Worm (Caenorhabditis elegans) whole organism, midembryonic: Measurements from ENCODE around the gene F36H5.18.

Experiments
- T22C8.4 ChIP-seq: fragments of 200-800 bp; sonication (Bioruptor generic); IDR thresholded peaks from 2 replicates; pipeline ENCODE4 v1.3.6; 2022; ENCODE audit warnings: missing genetic modification characterization, missing compliant biosample characterization
- cog-1 ChIP-seq: sonication (generic microtip); optimal IDR thresholded peaks from 2 replicates; lab custom pipeline; 2016; ENCODE audit warnings: missing genetic modification characterization, missing compliant biosample characterization
- flt-1 ChIP-seq: fragments of 200-800 bp; sonication (Bioruptor generic); IDR thresholded peaks from 2 replicates; pipeline ENCODE4 v1.3.6; 2022; ENCODE audit warnings: missing genetic modification characterization, missing compliant biosample characterization
- klf-2 ChIP-seq: fragments of 200-800 bp; sonication (Bioruptor generic); conservative IDR thresholded peaks from 2 replicates; pipeline ENCODE4 v1.3.6; 2022; ENCODE audit warnings: missing genetic modification reagents, missing genetic modification characterization, missing compliant biosample characterization
- med-1 ChIP-seq: sonication (generic microtip); optimal IDR thresholded peaks from 2 replicates; lab custom pipeline; 2017; ENCODE audit warnings: missing genetic modification characterization, mild to moderate bottlenecking, missing compliant biosample characterization, antibody characterized with exemption, missing genetic modification reagents; ENCODE audit not compliant: insufficient read depth
- ref-1 ChIP-seq: fragments of 200-800 bp; sonication (Bioruptor generic); conservative IDR thresholded peaks from 2 replicates; pipeline ENCODE4 v1.3.6; 2022; ENCODE audit warnings: missing genetic modification reagents, missing genetic modification characterization, missing compliant biosample characterization
- tab-1 ChIP-seq: fragments of 200-800 bp; sonication (Bioruptor generic); IDR thresholded peaks from 2 replicates; pipeline ENCODE4 v1.3.6; 2022; ENCODE audit warnings: missing genetic modification characterization, missing compliant biosample characterization
- ztf-23 ChIP-seq: fragments of 200-800 bp; sonication (Bioruptor generic); IDR thresholded peaks from 2 replicates; pipeline ENCODE4 v1.3.6; 2022; ENCODE audit warnings: missing genetic modification reagents, missing genetic modification characterization, missing compliant biosample characterization
- ztf-29 ChIP-seq: fragments of 200-800 bp; sonication (Bioruptor generic); IDR thresholded peaks from 2 replicates; pipeline ENCODE4 v1.3.6; 2022; ENCODE audit warnings: missing genetic modification reagents, missing genetic modification characterization, missing compliant biosample characterization

The F36H5.18 gene

ce11 chrII:1782474-1782873, 22.8 kb downstream of the F36H5.18 start, which contains the start of gene math-4:
math-4 (minus strand) TSS chrII:1782574.
- TF ChIP-seq ztf-23 (GFP tag; lab: Robert Waterston, UW) (no peak), T22C8.4 (GFP tag; lab: Robert Waterston, UW) (no peak), flt-1 (GFP tag; lab: Robert Waterston, UW) (no peak), klf-2 (GFP tag; lab: Robert Waterston, UW) (no peak)

- TF ChIP-seq flt-1 (GFP tag; lab: Robert Waterston, UW) (no peak), klf-2 (GFP tag; lab: Robert Waterston, UW) (no peak), tab-1 (GFP tag; lab: Robert Waterston, UW) (no peak), med-1 (GFP tag; lab: Kevin White, UChicago) (no peak), T22C8.4 (GFP tag; lab: Robert Waterston, UW) (no peak), ref-1 (no peak), ztf-29 (GFP tag; lab: Robert Waterston, UW) (no peak), ztf-23 (GFP tag; lab: Robert Waterston, UW) (no peak), cog-1 (tag; lab: Kevin White, UChicago) (no peak)
Observed at ce11 chrII:1784799-1785198, 25.1 kb downstream of the F36H5.18 start, which contains the start of gene C08F1.11. C08F1.11 (minus strand) TSS chrII:1784899.

ce11 chrII:1786209-1786608, 26.5 kb downstream of the F36H5.18 start, which contains the start of gene C08F1.10:
C08F1.10 (minus strand) TSS chrII:1786309.
- TF ChIP-seq ztf-29 (GFP tag; lab: Robert Waterston, UW) (no peak), T22C8.4 (GFP tag; lab: Robert Waterston, UW) (no peak)

- TF ChIP-seq med-1 (GFP tag; lab: Kevin White, UChicago) (no peak), ztf-29 (GFP tag; lab: Robert Waterston, UW) (no peak), ztf-23 (GFP tag; lab: Robert Waterston, UW) (no peak), tab-1 (GFP tag; lab: Robert Waterston, UW) (no peak), klf-2 (GFP tag; lab: Robert Waterston, UW) (no peak), flt-1 (GFP tag; lab: Robert Waterston, UW) (no peak), cog-1 (tag; lab: Kevin White, UChicago) (no peak), T22C8.4 (GFP tag; lab: Robert Waterston, UW) (no peak), ref-1 (no peak)
Observed at ce11 chrII:1787208-1787607, 27.5 kb downstream of the F36H5.18 start.

ce11 chrII:1788087-1788486, 28.4 kb downstream of the F36H5.18 start, which contains the start of the genes C08F1.6 and fbxb-13:
C08F1.6 (minus strand) TSS chrII:1788187.
fbxb-13 (plus strand) TSS chrII:1788277.
- TF ChIP-seq ztf-29 (GFP tag; lab: Robert Waterston, UW): no peak
- TF ChIP-seq tab-1 (GFP tag; lab: Robert Waterston, UW): no peak
- TF ChIP-seq flt-1 (GFP tag; lab: Robert Waterston, UW): no peak

- TF ChIP-seq klf-2 (GFP tag; lab: Robert Waterston, UW): no peak
- no peak for TF ChIP-seq flt-1 (GFP tag; lab: Robert Waterston, UW)
- TF ChIP-seq med-1 (GFP tag; lab: Kevin White, UChicago): no peak
- TF ChIP-seq ztf-29 (GFP tag; lab: Robert Waterston, UW): no peak
Observed at ce11 chrII:1806358-1806757, 46.7 kb downstream of the F36H5.18 start, which contains the start of gene C08F1.12. C08F1.12 (minus strand) TSS chrII:1806458.

ce11 chrII:1808217-1808616, 48.5 kb downstream of the F36H5.18 start, which contains the start of gene C08F1.8:
C08F1.8 (minus strand) TSS chrII:1808317.
- no peak for TF ChIP-seq T22C8.4 (GFP tag; lab: Robert Waterston, UW)
- no peak for TF ChIP-seq tab-1 (GFP tag; lab: Robert Waterston, UW)
- no peak for TF ChIP-seq cog-1 (tag; lab: Kevin White, UChicago)
- no peak for TF ChIP-seq ztf-29 (GFP tag; lab: Robert Waterston, UW)
- TF ChIP-seq med-1 (GFP tag; lab: Kevin White, UChicago): no peak
- no peak for TF ChIP-seq klf-2 (GFP tag; lab: Robert Waterston, UW)
- no peak for TF ChIP-seq ztf-23 (GFP tag; lab: Robert Waterston, UW)
- no peak for TF ChIP-seq flt-1 (GFP tag; lab: Robert Waterston, UW)
- TF ChIP-seq ref-1: no peak
